Worm (Caenorhabditis elegans): ENCODE results near the gene spl-1.

spl-1 gene

ce11 chrIV:388073-388472, 5.1 kb upstream of the spl-1 start, which contains the start of gene ssna-1:
ssna-1 (plus strand) TSS chrIV:388084.
- TF ChIP-seq K12H6.12 (tag; optimal IDR thresholded peaks at IDR 0.05) (no peak), ceh-79 (tag; optimal IDR thresholded peaks at IDR 0.05) (no peak), B0336.3 (GFP tag; IDR thresholded peaks at IDR 0.05) (no peak), cebp-2 (GFP tag; IDR thresholded peaks at IDR 0.05) (no peak), hrde-1 (tag; optimal IDR thresholded peaks at IDR 0.05; ENCODE audit: borderline replicate concordance) (no peak), lin-54 (GFP tag; optimal IDR thresholded peaks at IDR 0.05) (no peak)

- TF ChIP-seq rpc-1 (optimal IDR thresholded peaks at IDR 0.05) (no peak), rpc-1 (tag; optimal IDR thresholded peaks at IDR 0.05) (no peak), lsl-1 (GFP tag; optimal IDR thresholded peaks at IDR 0.05) (no peak), nhr-120 (GFP tag; IDR thresholded peaks at IDR 0.05) (0 out of 2 replicates have a peak, but pooled peaks have one; percentile 45), C06A6.2 (GFP tag; conservative IDR thresholded peaks at IDR 0.05) (no peak), somi-1 (GFP tag; optimal IDR thresholded peaks at IDR 0.05) (no peak), Y53G8AR.9 (GFP tag; conservative IDR thresholded peaks at IDR 0.05) (0 out of 2 replicates have a peak, but pooled peaks have one; percentile 12), ceh-27 (GFP tag; optimal IDR thresholded peaks at IDR 0.05) (no peak), ceh-100 (GFP tag; IDR thresholded peaks at IDR 0.05) (0 out of 2 replicates have a peak, but pooled peaks have one; percentile 14), ccch-3 (GFP tag; optimal IDR thresholded peaks at IDR 0.05) (no peak), T26A5.8 (tag; optimal IDR thresholded peaks at IDR 0.05) (no peak), him-1 (tag; optimal IDR thresholded peaks at IDR 0.05) (no peak), nfya-1 (tag; optimal IDR thresholded peaks at IDR 0.05; ENCODE audit: borderline replicate concordance, insufficient read depth) (no peak), hrde-1 (tag; optimal IDR thresholded peaks at IDR 0.05; ENCODE audit: borderline replicate concordance) (peak; percentile 5), ztf-6 (GFP tag; IDR thresholded peaks at IDR 0.05) (no peak), mxl-1 (tag; optimal IDR thresholded peaks at IDR 0.05) (no peak), snpc-1.3 (tag; optimal IDR thresholded peaks at IDR 0.05; ENCODE audit: insufficient read depth) (peak; percentile 42), egl-18 (GFP tag; IDR thresholded peaks at IDR 0.05) (no peak), sdz-38 (tag; optimal IDR thresholded peaks at IDR 0.05) (no peak), ztf-3 (GFP tag; optimal IDR thresholded peaks at IDR 0.05) (no peak), snpc-4 (GFP tag; optimal IDR thresholded peaks at IDR 0.05) (no peak), snpc-4 (tag; optimal IDR thresholded peaks at IDR 0.05) (peak in 1 of 4 experiments; percentile 10), ama-1 (optimal IDR thresholded peaks at IDR 0.05) (no peak), ama-1 (GFP tag; optimal IDR thresholded peaks at IDR 0.05) (peak in 1 of 2 experiments; percentile 80), egrh-3 (GFP tag; IDR thresholded peaks at IDR 0.05) (peak; percentile 61; the same call in 1 of the 2 replicates), rcor-1 (GFP tag; IDR thresholded peaks at IDR 0.05) (0 out of 2 replicates have a peak, but pooled peaks have one; percentile 30), hsf-1 (GFP tag; IDR thresholded peaks at IDR 0.05) (0 out of 2 replicates have a peak, but pooled peaks have one; percentile 44), zfh-2 (GFP tag; conservative IDR thresholded peaks at IDR 0.05) (peak; percentile 76), gei-17 (GFP tag; optimal IDR thresholded peaks at IDR 0.05) (no peak), lag-1 (GFP tag; IDR thresholded peaks at IDR 0.05) (no peak), nhr-90 (tag; optimal IDR thresholded peaks at IDR 0.05) (no peak), F57A8.1 (GFP tag; optimal IDR thresholded peaks at IDR 0.05) (no peak), die-1 (tag; optimal IDR thresholded peaks at IDR 0.05) (no peak), snpc-3.4 (tag; optimal IDR thresholded peaks at IDR 0.05) (peak; percentile 42), F33H1.4 (GFP tag; IDR thresholded peaks at IDR 0.05) (no peak), madf-8 (GFP tag; conservative IDR thresholded peaks at IDR 0.05) (0 out of 2 replicates have a peak, but pooled peaks have one; percentile 15), Y95B8A.8 (GFP tag; IDR thresholded peaks at IDR 0.05) (no peak), let-607 (tag; optimal IDR thresholded peaks at IDR 0.05) (no peak), madf-6 (GFP tag; IDR thresholded peaks at IDR 0.05) (peak; percentile 25; the same call in 1 of the 2 replicates), ekl-4 (GFP tag; IDR thresholded peaks at IDR 0.05) (peak; percentile 32; the same call in 1 of the 2 replicates)
Measured at ce11 chrIV:387283-388048, 4.5 kb upstream of the spl-1 start.

Measured in whole organism, young adult.